Fruit fly (Drosophila melanogaster): Measurements from ENCODE around the gene CG32022.

Gene CG32022

DNA sequence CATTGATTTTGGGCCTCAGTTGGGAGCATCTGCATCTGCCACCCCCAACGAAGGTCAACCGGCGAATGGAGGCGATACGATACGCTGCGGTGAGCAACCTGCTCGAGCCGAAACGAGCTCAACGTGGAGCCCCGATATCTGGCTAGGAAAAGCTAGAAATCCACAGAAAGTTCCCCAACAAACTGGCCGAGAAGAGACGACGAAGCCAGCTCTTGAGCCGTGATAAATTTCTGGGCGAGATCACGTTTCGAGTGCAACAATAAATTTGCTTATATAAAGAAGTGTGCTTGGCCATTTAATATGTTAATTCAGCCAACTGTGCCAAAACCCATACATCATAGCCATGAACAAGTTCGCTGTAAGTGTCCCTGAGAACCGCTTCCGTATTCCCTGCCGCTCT lies 8.5 kb upstream of the CG32022 start, which contains the start of gene Cp19:
Gene Cp19 (plus strand): TSS at position 301 of the 400 bp plus-strand sequence.
- no peak for TF ChIP-seq CG5245 (GFP tag; optimal IDR thresholded peaks at IDR 0.05)

dm6 chr3L:8728181-8728580 lies 7.1 kb upstream of the CG32022 start, which contains the start of gene Cp15:
TSS of gene Cp15 (plus strand) at chr3L:8728481.
- no peak for TF ChIP-seq Hr39 (optimal IDR thresholded peaks at IDR 0.05)
- TF ChIP-seq CG4328 (GFP tag; optimal IDR thresholded peaks at IDR 0.05) = no peak
- no peak for TF ChIP-seq CG10543 (GFP tag; optimal IDR thresholded peaks at IDR 0.05)
- TF ChIP-seq otp (GFP tag; IDR thresholded peaks at IDR 0.05) = no peak
- no peak for TF ChIP-seq CG11695 (GFP tag; IDR thresholded peaks at IDR 0.05)
- TF ChIP-seq CG1233 (GFP tag; optimal IDR thresholded peaks at IDR 0.05) = no peak
- no peak for TF ChIP-seq YL-1 (GFP tag; optimal IDR thresholded peaks at IDR 0.05)
- TF ChIP-seq CG7963 (GFP tag; IDR thresholded peaks at IDR 0.05; ENCODE audit: partially characterized antibody) = no peak
- TF ChIP-seq ems (GFP tag; optimal IDR thresholded peaks at IDR 0.05) = no peak
- TF ChIP-seq Med (GFP tag) = no peak
- TF ChIP-seq twi (tag; optimal IDR thresholded peaks at IDR 0.05) = no peak
- no peak for TF ChIP-seq HmgD (GFP tag; optimal IDR thresholded peaks at IDR 0.05)
- TF ChIP-seq NC2α (GFP tag; optimal IDR thresholded peaks at IDR 0.05) = no peak

- TF ChIP-seq grn (GFP tag; optimal IDR thresholded peaks at IDR 0.05) (no peak), CG13123 (GFP tag; optimal IDR thresholded peaks at IDR 0.05) (no peak), CG11723 (GFP tag; optimal IDR thresholded peaks at IDR 0.05) (no peak), CG10979 (tag; optimal IDR thresholded peaks at IDR 0.05) (no peak), dmrt99B (tag; optimal IDR thresholded peaks at IDR 0.05) (no peak), Atf-2 (GFP tag; optimal IDR thresholded peaks at IDR 0.05) (no peak), tin (GFP tag; optimal IDR thresholded peaks at IDR 0.05) (no peak), Doc3 (GFP tag; IDR thresholded peaks at IDR 0.05; ENCODE audit: partially characterized antibody) (no peak), zen (tag; optimal IDR thresholded peaks at IDR 0.05) (no peak), vvl (GFP tag; IDR thresholded peaks at IDR 0.05) (no peak), pb (GFP tag; optimal IDR thresholded peaks at IDR 0.05) (no peak), caup (GFP tag; optimal IDR thresholded peaks at IDR 0.05; ENCODE audit: severe bottlenecking) (no peak), ci (GFP tag; IDR thresholded peaks at IDR 0.05) (peak; percentile 43; the same call in 1 of the 3 replicates), Doc2 (GFP tag; IDR thresholded peaks at IDR 0.05) (no peak), CG16815 (GFP tag; optimal IDR thresholded peaks at IDR 0.05) (no peak), Pdp1 (GFP tag; optimal IDR thresholded peaks at IDR 0.05) (peak in 1 of 2 experiments; percentile 67), HHEX (GFP tag; optimal IDR thresholded peaks at IDR 0.05) (no peak), sisA (GFP tag; IDR thresholded peaks at IDR 0.05) (no peak), CG12769 (tag; optimal IDR thresholded peaks at IDR 0.05) (no peak), HLH4C (GFP tag; IDR thresholded peaks at IDR 0.05; ENCODE audit: partially characterized antibody) (no peak), trh (GFP tag; optimal IDR thresholded peaks at IDR 0.05) (no peak), Med (GFP tag) (peak; percentile 53), B-H2 (GFP tag; optimal IDR thresholded peaks at IDR 0.05) (no peak)
These were observed 5.3 kb upstream of the CG32022 start, which contains the start of gene Cp18 for dm6 chr3L:8726317-8726841. TSS of gene Cp18 (plus strand) at chr3L:8726791.

DNA sequence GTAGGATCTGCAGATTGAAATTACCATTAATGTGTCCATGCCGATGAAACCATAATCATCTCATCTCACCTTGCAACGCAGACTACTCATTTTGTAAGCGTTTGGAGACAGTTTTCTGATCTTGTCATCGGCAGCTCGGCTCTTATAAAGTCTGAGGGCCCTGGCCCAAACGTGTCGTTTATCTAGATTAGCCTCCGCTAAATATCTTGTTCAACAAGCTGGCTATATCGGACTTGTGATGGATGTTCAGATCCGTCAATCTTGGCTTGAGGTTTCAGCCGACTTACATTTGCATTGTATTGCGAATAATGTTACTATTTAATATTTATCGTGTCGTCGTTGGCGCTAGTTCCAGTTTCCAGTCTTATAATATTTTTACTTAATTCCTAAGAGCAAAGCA lies 4.6 kb upstream of the CG32022 start, which contains the start of gene CG43965:
Gene CG43965 (minus strand): TSS at position 101 of the 400 bp plus-strand sequence.
- TF ChIP-seq Ets65A (GFP tag) (peak; percentile 2), CG10267 (tag; optimal IDR thresholded peaks at IDR 0.05) (no peak), CG6683 (GFP tag; optimal IDR thresholded peaks at IDR 0.05) (no peak), sim (GFP tag; IDR thresholded peaks at IDR 0.05) (no peak), CG12104 (GFP tag; optimal IDR thresholded peaks at IDR 0.05) (no peak), dimm (GFP tag; IDR thresholded peaks at IDR 0.05) (no peak), CG12071 (GFP tag; optimal IDR thresholded peaks at IDR 0.05) (no peak), pan (optimal IDR thresholded peaks at IDR 0.05) (no peak), pan (GFP tag; optimal IDR thresholded peaks at IDR 0.05 in 1 of 2, IDR thresholded peaks at IDR 0.05 in 1 of 2) (no peak), CG2889 (GFP tag; IDR thresholded peaks at IDR 0.05) (no peak)
